Worm (Caenorhabditis elegans) whole organism, young adult: ENCODE data around the gene allo-1.

Experiments
- B0261.1 ChIP-seq: sonication (generic microtip); optimal IDR thresholded peaks from 2 replicates; lab custom pipeline; 2016; ENCODE audit warnings: mild to moderate bottlenecking, missing genetic modification characterization, moderate library complexity, missing compliant biosample characterization
- Y67H2A.10 ChIP-seq: fragments of 200-800 bp; sonication (Bioruptor generic); conservative IDR thresholded peaks from 2 replicates; pipeline ENCODE4 v1.3.6; 2022; ENCODE audit warnings: missing genetic modification reagents, missing genetic modification characterization, missing compliant biosample characterization
- aptf-2 ChIP-seq: fragments of 200-800 bp; sonication (Bioruptor generic); conservative IDR thresholded peaks from 2 replicates; pipeline ENCODE4 v1.3.6; 2022; ENCODE audit warnings: missing genetic modification reagents, missing genetic modification characterization, missing compliant biosample characterization
- bed-2 ChIP-seq: fragments of 200-800 bp; sonication (Bioruptor generic); IDR thresholded peaks from 2 replicates; pipeline ENCODE4 v1.3.6; 2022; ENCODE audit warnings: missing genetic modification reagents, missing genetic modification characterization, missing compliant biosample characterization
- ceh-100 ChIP-seq: fragments of 200-800 bp; sonication (Bioruptor generic); IDR thresholded peaks from 2 replicates; pipeline ENCODE4 v1.3.6; 2022; ENCODE audit warnings: missing genetic modification reagents, missing genetic modification characterization, missing compliant biosample characterization
- ceh-27 ChIP-seq: fragments of 200-800 bp; sonication (Bioruptor generic); optimal IDR thresholded peaks from 2 replicates; lab custom pipeline; 2018; ENCODE audit warnings: mild to moderate bottlenecking, missing genetic modification characterization, moderate library complexity, missing compliant biosample characterization
- dox-1 ChIP-seq: fragments of 200-800 bp; sonication (Bioruptor generic); IDR thresholded peaks from 2 replicates; pipeline ENCODE4 v1.3.6; 2022; ENCODE audit warnings: missing genetic modification reagents, missing genetic modification characterization, missing compliant biosample characterization
- egl-18 ChIP-seq: fragments of 200-800 bp; sonication (Bioruptor generic); IDR thresholded peaks from 2 replicates; pipeline ENCODE4 v1.3.6; 2022; ENCODE audit warnings: missing genetic modification reagents, missing genetic modification characterization, missing compliant biosample characterization
- ekl-4 ChIP-seq: fragments of 200-800 bp; sonication (Bioruptor generic); IDR thresholded peaks from 2 replicates; pipeline ENCODE4 v1.3.6; 2022; ENCODE audit warnings: missing genetic modification reagents, missing genetic modification characterization, missing compliant biosample characterization
- lin-54 ChIP-seq: fragments of 200-800 bp; sonication (Bioruptor generic); optimal IDR thresholded peaks from 2 replicates; lab custom pipeline; 2018; ENCODE audit warnings: mild to moderate bottlenecking, missing genetic modification characterization, missing compliant biosample characterization
- madf-6 ChIP-seq: fragments of 200-800 bp; sonication (Bioruptor generic); IDR thresholded peaks from 2 replicates; pipeline ENCODE4 v1.3.6; 2022; ENCODE audit warnings: missing genetic modification reagents, missing genetic modification characterization, missing compliant biosample characterization
- nhr-27 ChIP-seq: fragments of 200-800 bp; sonication (Bioruptor generic); optimal IDR thresholded peaks from 2 replicates; lab custom pipeline; 2018; ENCODE audit warnings: mild to moderate bottlenecking, missing genetic modification characterization, moderate library complexity, missing compliant biosample characterization
- pha-4 ChIP-seq: fragments of 150-350 bp; sonication (generic microtip); optimal IDR thresholded peaks from 2 replicates; lab custom pipeline; 2014; ENCODE audit warnings: missing biosample characterization, missing genetic modification reagents, missing genetic modification characterization
- ztf-26 ChIP-seq: sonication (generic microtip); optimal IDR thresholded peaks from 2 replicates; lab custom pipeline; 2017; ENCODE audit warnings: missing genetic modification characterization, missing compliant biosample characterization

DNA sequence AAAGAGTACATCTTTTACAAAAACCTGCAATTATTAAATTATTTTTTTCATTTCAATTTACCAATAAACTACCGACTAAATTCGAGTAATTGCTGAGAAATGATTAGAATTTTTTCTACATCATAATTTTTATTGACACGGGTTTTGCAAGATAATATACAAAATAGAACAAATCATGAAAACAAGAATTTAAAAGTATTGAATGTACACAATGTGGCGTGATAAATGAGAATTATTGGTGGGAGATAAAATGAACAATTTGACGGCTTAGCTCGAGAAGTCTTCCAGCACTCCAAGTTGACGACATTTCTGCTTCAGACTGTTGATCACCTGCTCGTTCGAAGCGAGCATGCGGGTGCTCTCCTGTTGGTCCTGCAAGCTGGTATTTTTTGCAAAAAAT is 1.7 kb downstream of the allo-1 start, which contains the start of gene R102.4:
- TF ChIP-seq madf-6 (no peak), Y67H2A.10 (GFP tag; lab: Robert Waterston, UW) (no peak), bed-2 (GFP tag; lab: Robert Waterston, UW) (no peak), ztf-26 (tag; lab: Kevin White, UChicago) (no peak), pha-4 (no peak), nhr-27 (no peak), ceh-100 (GFP tag; lab: Robert Waterston, UW) (no peak), B0261.1 (no peak), egl-18 (GFP tag; lab: Robert Waterston, UW) (no peak), dox-1 (GFP tag; lab: Robert Waterston, UW) (no peak), ekl-4 (GFP tag; lab: Robert Waterston, UW) (no peak), lin-54 (GFP tag; lab: Kevin White, UChicago) (no peak), ceh-27 (GFP tag; lab: Kevin White, UChicago) (no peak), aptf-2 (GFP tag; lab: Robert Waterston, UW) (no peak)
